Worm (Caenorhabditis elegans) whole organism, L4 larva: Measurements from ENCODE around the gene srh-252.
"Not testable (repeated sequence)": the region's sequence is repeated elsewhere in the genome, so short reads cannot be mapped to it uniquely, and the experiment has no call there.

ENCODE experiments used
- D1046.2 ChIP-seq: fragments of 200-800 bp; sonication (Bioruptor generic); IDR thresholded peaks from 2 replicates; pipeline ENCODE4 v1.3.6; 2022; ENCODE audit warnings: missing genetic modification characterization, missing compliant biosample characterization
- F37D6.2 ChIP-seq: sonication (generic microtip); optimal IDR thresholded peaks from 2 replicates; lab custom pipeline; 2016; ENCODE audit warnings: mild to moderate bottlenecking, missing genetic modification characterization, missing compliant biosample characterization
- F49E8.2 ChIP-seq: sonication (generic microtip); optimal IDR thresholded peaks from 2 replicates; lab custom pipeline; 2016; ENCODE audit warnings: missing compliant biosample characterization, mild to moderate bottlenecking, missing genetic modification characterization, borderline replicate concordance
- T26A8.4 ChIP-seq: fragments of 200-800 bp; sonication (Bioruptor generic); IDR thresholded peaks from 2 replicates; pipeline ENCODE4 v1.3.6; 2022; ENCODE audit warnings: missing genetic modification characterization, missing compliant biosample characterization
- Y48G9A.11 ChIP-seq: fragments of 200-800 bp; sonication (Bioruptor generic); IDR thresholded peaks from 2 replicates; pipeline ENCODE4 v1.3.6; 2022; ENCODE audit warnings: missing genetic modification reagents, missing genetic modification characterization, missing compliant biosample characterization
- Y5F2A.4 ChIP-seq: fragments of 200-800 bp; sonication (Bioruptor generic); optimal IDR thresholded peaks from 2 replicates; lab custom pipeline; 2018; ENCODE audit warnings: mild to moderate bottlenecking, missing genetic modification characterization, missing compliant biosample characterization
- Y75B8A.6 ChIP-seq: fragments of 200-800 bp; sonication (Bioruptor generic); IDR thresholded peaks from 2 replicates; pipeline ENCODE4 v1.3.6; 2022; ENCODE audit warnings: missing genetic modification reagents, missing genetic modification characterization, missing compliant biosample characterization
- ZK337.2 ChIP-seq: fragments of 200-800 bp; sonication (Bioruptor generic); IDR thresholded peaks from 2 replicates; pipeline ENCODE4 v1.3.6; 2022; ENCODE audit warnings: missing genetic modification reagents, missing genetic modification characterization, missing compliant biosample characterization
- ZK546.5 ChIP-seq, 2 experiments: sonication (generic microtip); optimal IDR thresholded peaks; 2 replicates each; lab custom pipeline; 2017; ENCODE audit warnings: missing biosample characterization in 2 of 2, missing genetic modification characterization in 2 of 2
- arid-1 ChIP-seq: fragments of 200-800 bp; sonication (Bioruptor generic); conservative IDR thresholded peaks from 2 replicates; pipeline ENCODE4 v1.3.6; 2022; ENCODE audit warnings: missing genetic modification reagents, missing genetic modification characterization, missing compliant biosample characterization
- ceh-32 ChIP-seq: sonication (generic microtip); optimal IDR thresholded peaks from 2 replicates; lab custom pipeline; 2016; ENCODE audit warnings: mild to moderate bottlenecking, missing genetic modification characterization, missing compliant biosample characterization; ENCODE audit not compliant: poor library complexity
- daf-16 ChIP-seq, 3 experiments: sonication (generic microtip); optimal IDR thresholded peaks; 2 replicates each; lab custom pipeline; 2016 to 2017; ENCODE audit warnings: missing genetic modification characterization in 3 of 3, missing genetic modification reagents in 3 of 3, mild to moderate bottlenecking in 2 of 3, missing compliant biosample characterization in 2 of 3, missing biosample characterization in 1 of 3, moderate library complexity in 1 of 3
- daf-8 ChIP-seq: fragments of 200-800 bp; sonication (Bioruptor generic); IDR thresholded peaks from 2 replicates; pipeline ENCODE4 v1.3.6; 2022; ENCODE audit warnings: missing genetic modification characterization, missing compliant biosample characterization
- dmd-6 ChIP-seq: fragments of 200-800 bp; sonication (Bioruptor generic); IDR thresholded peaks from 2 replicates; pipeline ENCODE4 v1.3.6; 2022; ENCODE audit warnings: missing genetic modification reagents, missing genetic modification characterization, missing compliant biosample characterization
- egl-43 ChIP-seq: fragments of 200-800 bp; sonication (Bioruptor generic); IDR thresholded peaks from 2 replicates; pipeline ENCODE4 v1.3.6; 2022; ENCODE audit warnings: missing genetic modification reagents, missing genetic modification characterization, missing compliant biosample characterization
- fkh-10 ChIP-seq: fragments of 150-350 bp; optimal IDR thresholded peaks from 2 replicates; lab custom pipeline; 2014; ENCODE audit warnings: missing biosample characterization, missing genetic modification reagents, missing genetic modification characterization
- fos-1 ChIP-seq: fragments of 150-350 bp; optimal IDR thresholded peaks from 2 replicates; lab custom pipeline; 2014; ENCODE audit warnings: missing biosample characterization, missing genetic modification characterization
- hlh-11 ChIP-seq: fragments of 200-800 bp; sonication (Bioruptor generic); optimal IDR thresholded peaks from 2 replicates; lab custom pipeline; 2018; ENCODE audit warnings: mild to moderate bottlenecking, missing genetic modification characterization, missing compliant biosample characterization
- lsy-2 ChIP-seq, 2 experiments: fragments of 150-350 bp in 1 of 2; sonication (generic microtip) in 1 of 2; optimal IDR thresholded peaks; 2 replicates each; lab custom pipeline; 2014 to 2017; ENCODE audit warnings: missing biosample characterization in 2 of 2, missing genetic modification characterization in 2 of 2
- madf-5 ChIP-seq, 2 experiments: fragments of 200-800 bp; sonication (Bioruptor generic); IDR thresholded peaks; 2 replicates each; pipeline ENCODE4 v1.3.6; 2022; ENCODE audit warnings: missing compliant biosample characterization in 2 of 2, missing genetic modification characterization in 2 of 2
- mdt-29 ChIP-seq: fragments of 200-800 bp; sonication (Bioruptor generic); IDR thresholded peaks from 2 replicates; pipeline ENCODE4 v1.3.6; 2022; ENCODE audit warnings: missing genetic modification reagents, missing genetic modification characterization, missing compliant biosample characterization
- nhr-28 ChIP-seq: fragments of 150-350 bp; optimal IDR thresholded peaks from 2 replicates; lab custom pipeline; 2014; ENCODE audit warnings: missing biosample characterization, missing genetic modification characterization
- nhr-41 ChIP-seq: fragments of 200-800 bp; sonication (Bioruptor generic); IDR thresholded peaks from 2 replicates; pipeline ENCODE4 v1.3.6; 2022; ENCODE audit warnings: missing genetic modification reagents, missing genetic modification characterization, missing compliant biosample characterization
- nhr-42 ChIP-seq: fragments of 200-800 bp; sonication (Bioruptor generic); IDR thresholded peaks from 2 replicates; pipeline ENCODE4 v1.3.6; 2022; ENCODE audit warnings: missing genetic modification characterization, missing compliant biosample characterization
- nhr-6 ChIP-seq: fragments of 150-350 bp; optimal IDR thresholded peaks from 2 replicates; lab custom pipeline; 2014; ENCODE audit warnings: missing biosample characterization, missing genetic modification characterization
- pha-4 ChIP-seq, 2 experiments: fragments of 150-350 bp in 1 of 2; fragments of 200-800 bp in 1 of 2; sonication (Bioruptor generic) in 1 of 2; IDR thresholded peaks in 1 of 2; optimal IDR thresholded peaks in 1 of 2; 2 replicates each; pipeline versions ENCODE4 v1.3.6 to Lab custom; 2014 to 2022; ENCODE audit warnings: missing genetic modification characterization in 2 of 2, missing genetic modification reagents in 2 of 2, missing biosample characterization in 1 of 2, missing compliant biosample characterization in 1 of 2
- php-3 ChIP-seq: fragments of 200-800 bp; sonication (Bioruptor generic); IDR thresholded peaks from 2 replicates; pipeline ENCODE4 v1.3.6; 2022; ENCODE audit warnings: missing genetic modification reagents, missing genetic modification characterization, missing compliant biosample characterization
- pqm-1 ChIP-seq: sonication (generic microtip); optimal IDR thresholded peaks from 2 replicates; lab custom pipeline; 2017; ENCODE audit warnings: missing biosample characterization, missing genetic modification characterization
- set-16 ChIP-seq: fragments of 200-800 bp; sonication (Bioruptor generic); IDR thresholded peaks from 2 replicates; pipeline ENCODE4 v1.3.6; 2022; ENCODE audit warnings: missing genetic modification reagents, missing genetic modification characterization, missing compliant biosample characterization
- skn-1 ChIP-seq: fragments of 150-350 bp; optimal IDR thresholded peaks from 2 replicates; lab custom pipeline; 2014; ENCODE audit warnings: missing biosample characterization, missing genetic modification characterization
- snpc-4 ChIP-seq: fragments of 150-350 bp; optimal IDR thresholded peaks from 2 replicates; lab custom pipeline; 2014; ENCODE audit warnings: missing biosample characterization, missing genetic modification characterization
- tag-97 ChIP-seq: fragments of 200-800 bp; sonication (Bioruptor generic); IDR thresholded peaks from 2 replicates; pipeline ENCODE4 v1.3.6; 2022; ENCODE audit warnings: missing genetic modification characterization, missing compliant biosample characterization
- unc-130 ChIP-seq: sonication (generic microtip); optimal IDR thresholded peaks from 2 replicates; lab custom pipeline; 2016; ENCODE audit warnings: missing genetic modification reagents, missing genetic modification characterization, missing compliant biosample characterization
- unc-39 ChIP-seq: sonication (generic microtip); optimal IDR thresholded peaks from 2 replicates; lab custom pipeline; 2017; ENCODE audit warnings: missing biosample characterization, missing genetic modification characterization
- zfp-2 ChIP-seq: sonication (generic microtip); optimal IDR thresholded peaks from 2 replicates; lab custom pipeline; 2016; ENCODE audit warnings: mild to moderate bottlenecking, missing genetic modification characterization, missing compliant biosample characterization
- zfp-3 ChIP-seq: fragments of 200-800 bp; sonication (Bioruptor generic); conservative IDR thresholded peaks from 2 replicates; pipeline ENCODE4 v1.3.6; 2022; ENCODE audit warnings: missing genetic modification reagents, missing genetic modification characterization, missing compliant biosample characterization
- zip-2 ChIP-seq: fragments of 150-350 bp; optimal IDR thresholded peaks from 2 replicates; lab custom pipeline; 2014; ENCODE audit warnings: missing biosample characterization, missing genetic modification characterization

Gene srh-252

DNA sequence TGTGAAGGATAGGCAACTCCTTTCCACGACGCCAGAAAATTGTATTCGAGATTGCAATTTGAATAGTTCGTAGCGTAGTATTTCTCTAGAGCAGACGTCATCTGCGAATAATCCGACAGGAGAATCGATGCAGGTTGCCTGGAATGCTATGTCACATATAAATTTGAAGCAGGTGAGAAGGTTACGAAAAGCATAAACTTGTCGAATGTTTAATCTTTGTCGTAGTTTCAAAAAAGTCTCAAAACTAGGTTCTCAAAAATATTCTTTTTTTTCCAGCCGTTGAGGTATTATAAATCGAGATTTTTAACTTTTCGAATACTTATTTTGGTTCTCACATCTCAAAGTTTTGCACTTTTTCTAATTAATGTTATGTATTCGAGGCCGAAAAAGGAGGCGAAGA lies 31.8 kb upstream of the srh-252 start, which contains the start of gene srh-116:
srh-116 (minus strand) TSS at position 101 of the 400 bp plus-strand sequence.
- TF ChIP-seq zfp-2 (tag; lab: Kevin White, UChicago); Y5F2A.4 (GFP tag; lab: Kevin White, UChicago); D1046.2 (GFP tag; lab: Robert Waterston, UW): not testable (repeated sequence)

DNA sequence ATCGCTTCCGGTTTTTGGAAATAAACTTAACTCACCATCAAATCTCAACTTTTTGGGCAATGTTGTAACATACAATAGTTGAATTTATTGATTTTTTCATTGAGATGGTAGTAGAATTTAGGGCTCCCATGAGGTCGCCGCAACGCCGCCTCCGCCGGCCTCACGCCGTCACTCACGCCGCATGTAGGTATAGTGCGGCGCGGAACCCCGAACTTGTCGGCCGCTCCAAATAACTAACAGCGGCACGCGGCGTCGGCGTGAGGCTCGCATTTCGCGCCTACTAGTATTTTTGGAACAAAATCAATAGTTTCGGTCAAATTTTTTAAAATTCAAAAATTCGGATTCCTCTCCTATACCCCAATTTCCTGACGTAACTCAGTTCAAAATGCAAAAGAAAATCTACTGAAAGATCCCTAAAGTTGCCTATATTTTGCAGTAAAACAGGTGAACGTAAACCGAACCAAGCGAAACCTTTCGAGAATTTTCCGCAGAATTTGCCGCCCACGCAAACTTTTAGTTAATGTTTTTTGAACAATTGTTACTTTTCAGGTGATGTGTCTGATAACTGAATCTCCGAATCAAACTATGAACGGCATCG lies 28.3 kb upstream of the srh-252 start, which contains the start of gene Y61B8A.6:
Y61B8A.6 (plus strand) TSS at position 548 of the 598 bp plus-strand sequence.
- TF ChIP-seq set-16 (GFP tag; lab: Robert Waterston, UW), result peak; percentile 73
- no peak for TF ChIP-seq nhr-42

DNA sequence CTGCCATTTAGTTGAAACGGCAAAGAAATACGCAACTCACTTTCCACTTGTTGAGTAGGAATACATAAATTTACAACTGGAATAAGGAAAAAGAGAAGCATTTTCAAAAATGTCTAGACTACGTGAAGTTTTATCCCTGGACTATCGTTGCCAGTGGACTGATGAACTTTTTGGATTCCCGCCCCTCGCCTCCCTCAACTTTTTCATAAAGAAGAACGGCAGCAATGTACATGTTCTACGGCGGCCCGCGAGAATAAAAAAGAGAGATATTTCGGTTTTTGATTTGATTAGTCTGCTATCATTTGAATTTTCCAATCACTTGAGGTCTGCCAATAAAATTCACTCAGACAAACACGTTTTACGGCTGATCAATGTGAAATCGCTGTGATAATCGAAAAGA lies 25.7 kb upstream of the srh-252 start, which contains the start of gene clec-243:
clec-243 (minus strand) TSS at position 101 of the 400 bp plus-strand sequence.
- TF ChIP-seq fos-1 (tag; lab: Kevin White, UChicago) (no peak), mdt-29 (GFP tag; lab: Robert Waterston, UW) (no peak), nhr-6 (no peak)

DNA sequence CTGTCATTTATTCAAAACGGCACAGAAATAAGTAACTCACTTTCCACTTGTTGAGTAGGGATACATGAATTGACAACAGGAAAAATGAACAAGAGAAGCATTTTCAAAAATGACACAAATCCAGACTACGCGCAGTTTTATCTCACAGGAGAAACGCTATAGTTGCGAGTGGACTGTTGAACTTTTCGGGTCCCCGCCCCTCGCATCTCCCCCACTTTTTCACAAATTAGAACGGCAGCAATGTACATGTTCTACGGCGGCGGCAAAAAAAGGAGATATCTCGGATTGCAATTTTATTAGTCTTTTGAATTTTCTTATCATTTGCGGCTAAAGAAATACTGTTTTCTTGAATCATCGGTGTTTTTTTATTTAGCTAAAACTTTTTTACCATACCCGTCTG lies 22.2 kb upstream of the srh-252 start, which contains the start of gene clec-242:
clec-242 (minus strand) TSS at position 101 of the 400 bp plus-strand sequence.
- TF ChIP-seq tag-97 (GFP tag; lab: Robert Waterston, UW) (no peak), lsy-2 (tag; optimal IDR thresholded peaks at IDR 0.05; lab: Kevin White, UChicago) (no peak), arid-1 (GFP tag; lab: Robert Waterston, UW) (no peak), ZK546.5 (tag; optimal IDR thresholded peaks at IDR 0.05; lab: Kevin White, UChicago) (no peak), php-3 (GFP tag; lab: Robert Waterston, UW) (no peak)

DNA sequence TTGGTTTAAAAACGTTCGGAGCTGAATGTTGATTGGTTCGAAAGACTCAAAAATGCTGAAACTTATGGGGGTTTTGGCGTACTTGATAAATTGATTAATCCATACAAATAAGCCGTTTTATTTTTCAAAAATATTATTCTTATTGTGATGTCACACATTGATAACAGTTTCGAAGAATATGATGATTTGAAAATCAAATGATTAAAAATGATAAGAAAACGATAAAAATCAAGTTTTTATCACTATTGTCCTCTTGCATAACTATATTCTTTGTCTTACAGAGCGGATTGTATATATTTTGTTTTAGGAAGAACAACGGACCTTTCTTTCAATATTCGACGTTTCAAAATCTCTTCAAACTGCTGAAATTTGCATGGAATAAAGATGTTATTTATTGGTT lies 19.8 kb upstream of the srh-252 start:
- TF ChIP-seq dmd-6 (GFP tag; lab: Robert Waterston, UW) (0 out of 2 replicates have a peak, but pooled peaks have one; percentile 7), egl-43 (GFP tag; lab: Robert Waterston, UW) (no peak), php-3 (GFP tag; lab: Robert Waterston, UW) (0 out of 2 replicates have a peak, but pooled peaks have one; percentile 26), pqm-1 (tag; lab: Kevin White, UChicago) (peak; percentile 20)
- TF ChIP-seq, all 104 proteins: peak for 3

DNA sequence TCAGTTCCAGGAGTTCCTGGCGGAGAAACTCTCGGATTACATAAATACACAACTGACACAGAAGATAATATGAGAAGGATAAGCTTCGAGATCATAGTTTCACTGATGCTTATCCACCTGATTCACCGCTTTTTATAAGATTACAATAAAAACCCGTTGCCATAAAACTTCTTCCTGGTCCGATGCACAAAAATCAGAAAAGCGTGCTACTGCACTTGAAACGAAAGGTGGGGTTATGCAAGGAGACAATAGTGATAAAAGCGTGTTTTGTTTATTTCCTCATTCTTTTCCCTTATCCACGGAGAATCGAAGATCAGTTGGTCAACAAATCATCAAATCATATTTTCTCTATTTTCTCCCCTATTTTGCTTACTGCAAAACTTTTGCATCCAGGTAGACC lies 19.3 kb upstream of the srh-252 start, which contains the start of gene Y68A4B.3:
Y68A4B.3 (minus strand) TSS at position 101 of the 400 bp plus-strand sequence.
- TF ChIP-seq zfp-2 (tag; lab: Kevin White, UChicago) (no peak), daf-8 (GFP tag; lab: Robert Waterston, UW) (no peak), T26A8.4 (GFP tag; lab: Robert Waterston, UW) (no peak), tag-97 (GFP tag; lab: Robert Waterston, UW) (no peak), snpc-4 (no peak)

DNA sequence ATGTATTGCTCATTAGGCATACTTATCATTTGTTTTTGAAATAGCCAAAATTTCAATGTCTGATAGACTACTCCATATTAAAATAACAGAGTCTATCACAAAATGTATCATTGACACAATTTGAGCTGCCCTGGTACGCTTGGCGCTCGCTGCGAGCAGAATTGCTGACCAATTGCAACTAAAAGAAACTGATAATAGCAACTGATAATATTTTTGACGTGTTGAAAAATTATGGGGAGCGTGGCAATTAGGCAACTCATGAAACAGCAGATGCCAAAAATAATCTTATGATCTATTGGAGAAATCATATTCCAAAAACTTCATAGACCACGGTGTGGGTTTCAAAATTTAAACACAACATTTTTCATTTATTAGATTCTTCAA lies 18.1 kb upstream of the srh-252 start:
- TF ChIP-seq madf-5 (GFP tag; IDR thresholded peaks at IDR 0.05; lab: Robert Waterston, UW), result no peak
- no peak for TF ChIP-seq nhr-41 (GFP tag; lab: Robert Waterston, UW)
- no peak for TF ChIP-seq unc-130 (GFP tag; lab: Kevin White, UChicago)
- no peak for TF ChIP-seq daf-16 (GFP tag; optimal IDR thresholded peaks at IDR 0.05; lab: Kevin White, UChicago)
- TF ChIP-seq daf-16 (tag; optimal IDR thresholded peaks at IDR 0.05; lab: Kevin White, UChicago), result peak; percentile 47
- peak; percentile 53 for TF ChIP-seq hlh-11 (tag; lab: Kevin White, UChicago)
- TF ChIP-seq F49E8.2 (tag; lab: Kevin White, UChicago), result no peak
- no peak for TF ChIP-seq Y48G9A.11 (GFP tag; lab: Robert Waterston, UW)
- TF ChIP-seq pqm-1 (tag; lab: Kevin White, UChicago), result peak; percentile 86
- TF ChIP-seq F37D6.2 (tag; lab: Kevin White, UChicago), result no peak
- no peak for TF ChIP-seq skn-1 (tag; lab: Kevin White, UChicago)
- no peak for TF ChIP-seq ceh-32 (tag; lab: Kevin White, UChicago)
- peak; percentile 47 for TF ChIP-seq nhr-28
- TF ChIP-seq ZK337.2, result no peak
- no peak for TF ChIP-seq zip-2
- TF ChIP-seq unc-39 (tag; lab: Kevin White, UChicago), result no peak
- TF ChIP-seq dmd-6 (GFP tag; lab: Robert Waterston, UW), result peak; percentile 73
- TF ChIP-seq zfp-3, result no peak
- TF ChIP-seq pha-4 (GFP tag; IDR thresholded peaks at IDR 0.05; lab: Robert Waterston, UW), result no peak
- no peak for TF ChIP-seq pha-4 (tag; optimal IDR thresholded peaks at IDR 0.05; lab: Kevin White, UChicago)
- TF ChIP-seq Y75B8A.6 (GFP tag; lab: Robert Waterston, UW), result no peak
- TF ChIP-seq egl-43 (GFP tag; lab: Robert Waterston, UW), result no peak
- no peak for TF ChIP-seq fkh-10 (GFP tag; lab: Kevin White, UChicago)
